Fruit fly (Drosophila melanogaster) whole organism, embryonic: ENCODE data around the gene Fur2.

ENCODE experiments used
- Aef1 ChIP-seq: fragments of 200-800 bp; sonication (Bioruptor generic); IDR thresholded peaks from 3 replicates; pipeline ENCODE4 v1.3.6; 2022; ENCODE audit warnings: missing biosample characterization, missing genetic modification characterization
- B-H2 ChIP-seq: fragments of 200-800 bp; sonication (Bioruptor generic); optimal IDR thresholded peaks from 2 replicates; lab custom pipeline; 2018; ENCODE audit warnings: missing biosample characterization, mild to moderate bottlenecking, missing genetic modification characterization
- Bgb ChIP-seq: fragments of 200-800 bp; sonication (Bioruptor generic); IDR thresholded peaks from 2 replicates; pipeline ENCODE4 v1.3.6; 2022; ENCODE audit warnings: missing biosample characterization, missing genetic modification characterization; ENCODE audit not compliant: partially characterized antibody
- CG1024 ChIP-seq: fragments of 200-800 bp; sonication (Bioruptor generic); IDR thresholded peaks from 2 replicates; pipeline ENCODE4 v1.3.6; 2022; ENCODE audit warnings: missing biosample characterization, missing genetic modification characterization
- CG10462 ChIP-seq: fragments of 200-800 bp; sonication (Bioruptor generic); optimal IDR thresholded peaks from 2 replicates; lab custom pipeline; 2016; ENCODE audit warnings: missing biosample characterization, missing genetic modification characterization
- CG10654 ChIP-seq: fragments of 200-800 bp; sonication (Bioruptor generic); optimal IDR thresholded peaks from 2 replicates; lab custom pipeline; 2016; ENCODE audit warnings: missing biosample characterization, missing genetic modification characterization
- CG11560 ChIP-seq: fragments of 200-800 bp; sonication (Bioruptor generic); IDR thresholded peaks from 3 replicates; pipeline ENCODE4 v1.3.6; 2022; ENCODE audit warnings: missing biosample characterization, missing genetic modification characterization
- CG12299 ChIP-seq: fragments of 200-800 bp; sonication (Bioruptor generic); optimal IDR thresholded peaks from 2 replicates; lab custom pipeline; 2018; ENCODE audit warnings: missing biosample characterization, mild to moderate bottlenecking, missing genetic modification characterization
- CG13287 ChIP-seq: fragments of 200-800 bp; sonication (Bioruptor generic); IDR thresholded peaks from 2 replicates; pipeline ENCODE4 v1.3.6; 2022; ENCODE audit warnings: missing biosample characterization, missing genetic modification characterization; ENCODE audit not compliant: partially characterized antibody
- CG13296 ChIP-seq: fragments of 200-800 bp; sonication (Bioruptor generic); optimal IDR thresholded peaks from 3 replicates; lab custom pipeline; 2018; ENCODE audit warnings: missing biosample characterization, mild to moderate bottlenecking, missing genetic modification characterization
- CG13775 ChIP-seq: fragments of 200-800 bp; sonication (Bioruptor generic); optimal IDR thresholded peaks from 3 replicates; lab custom pipeline; 2017; ENCODE audit warnings: missing biosample characterization, mild to moderate bottlenecking, missing genetic modification characterization
- CG13894 ChIP-seq: fragments of 200-800 bp; sonication (Bioruptor generic); optimal IDR thresholded peaks from 3 replicates; lab custom pipeline; 2018; ENCODE audit warnings: missing biosample characterization, mild to moderate bottlenecking, missing genetic modification characterization, moderate library complexity
- CG16813 ChIP-seq: fragments of 200-800 bp; sonication (Bioruptor generic); IDR thresholded peaks from 3 replicates; pipeline ENCODE4 v1.3.6; 2022; ENCODE audit warnings: missing biosample characterization, missing genetic modification characterization; ENCODE audit not compliant: partially characterized antibody
- CG17359 ChIP-seq: fragments of 200-800 bp; sonication (Bioruptor generic); optimal IDR thresholded peaks from 3 replicates; lab custom pipeline; 2018; ENCODE audit warnings: missing biosample characterization, mild to moderate bottlenecking, missing genetic modification characterization, moderate library complexity
- CG33213 ChIP-seq: fragments of 200-800 bp; sonication (Bioruptor generic); optimal IDR thresholded peaks from 3 replicates; lab custom pipeline; 2016; ENCODE audit warnings: missing biosample characterization, missing genetic modification characterization
- CG3995 ChIP-seq: fragments of 200-800 bp; sonication (Bioruptor generic); optimal IDR thresholded peaks from 3 replicates; lab custom pipeline; 2016; ENCODE audit warnings: missing biosample characterization, missing genetic modification characterization
- CG42726 ChIP-seq: fragments of 200-800 bp; sonication (Bioruptor generic); IDR thresholded peaks from 2 replicates; pipeline ENCODE4 v1.3.6; 2022; ENCODE audit warnings: missing biosample characterization, missing genetic modification characterization; ENCODE audit not compliant: partially characterized antibody
- CG4328 ChIP-seq: fragments of 200-800 bp; sonication (Bioruptor generic); optimal IDR thresholded peaks from 3 replicates; lab custom pipeline; 2017; ENCODE audit warnings: missing biosample characterization, missing genetic modification reagents, missing genetic modification characterization
- CG5953 ChIP-seq: fragments of 200-800 bp; sonication (Bioruptor generic); IDR thresholded peaks from 2 replicates; pipeline ENCODE4 v1.3.6; 2022; ENCODE audit warnings: missing biosample characterization, missing genetic modification characterization
- CG8478 ChIP-seq: fragments of >200 bp; optimal IDR thresholded peaks from 2 replicates; lab custom pipeline; 2018
- CG9609 ChIP-seq: fragments of 200-800 bp; sonication (Bioruptor generic); optimal IDR thresholded peaks from 3 replicates; lab custom pipeline; 2016; ENCODE audit warnings: missing biosample characterization, missing genetic modification characterization
- CG9876 ChIP-seq: fragments of 200-800 bp; sonication (Bioruptor generic); optimal IDR thresholded peaks from 2 replicates; lab custom pipeline; 2016; ENCODE audit warnings: missing biosample characterization, missing genetic modification characterization
- CG9932 ChIP-seq: fragments of 200-800 bp; sonication (Bioruptor generic); IDR thresholded peaks from 2 replicates; pipeline ENCODE4 v1.3.6; 2022; ENCODE audit warnings: missing biosample characterization, missing genetic modification characterization
- CrebB ChIP-seq: fragments of 200-800 bp; sonication (Bioruptor generic); optimal IDR thresholded peaks from 3 replicates; lab custom pipeline; 2018; ENCODE audit warnings: missing biosample characterization, mild to moderate bottlenecking, missing genetic modification characterization
- Dad ChIP-seq: fragments of 200-800 bp; sonication (Bioruptor generic); optimal IDR thresholded peaks from 3 replicates; lab custom pipeline; 2016; ENCODE audit warnings: missing biosample characterization, missing genetic modification characterization
- Dbx ChIP-seq: fragments of 200-800 bp; sonication (Bioruptor generic); IDR thresholded peaks from 3 replicates; pipeline ENCODE4 v1.3.6; 2022; ENCODE audit warnings: missing biosample characterization, missing genetic modification characterization
- ERR ChIP-seq: fragments of 200-800 bp; sonication (Bioruptor generic); optimal IDR thresholded peaks from 2 replicates; lab custom pipeline; 2016; ENCODE audit warnings: missing biosample characterization, missing genetic modification characterization
- Ets97D ChIP-seq: fragments of 200-800 bp; sonication (Bioruptor generic); optimal IDR thresholded peaks from 3 replicates; lab custom pipeline; 2016; ENCODE audit warnings: missing biosample characterization, missing genetic modification characterization
- H2.0 ChIP-seq: fragments of 200-800 bp; sonication (Bioruptor generic); IDR thresholded peaks from 2 replicates; pipeline ENCODE4 v1.3.6; 2022; ENCODE audit warnings: missing biosample characterization, missing genetic modification characterization
- Hand ChIP-seq: fragments of 200-800 bp; sonication (Bioruptor generic); optimal IDR thresholded peaks from 2 replicates; lab custom pipeline; 2017; ENCODE audit warnings: mild to moderate bottlenecking, missing biosample characterization, missing genetic modification reagents, missing genetic modification characterization
- Hr51 ChIP-seq, 2 experiments: fragments of 200-800 bp; sonication (Bioruptor generic); optimal IDR thresholded peaks; 2 replicates in 1 of 2; 3 replicates in 1 of 2; lab custom pipeline; 2016 to 2018; ENCODE audit warnings: missing biosample characterization in 2 of 2, missing genetic modification characterization in 2 of 2, mild to moderate bottlenecking in 1 of 2, moderate library complexity in 1 of 2
- MESR4 ChIP-seq: fragments of 200-800 bp; sonication (Bioruptor generic); optimal IDR thresholded peaks from 2 replicates; lab custom pipeline; 2018; ENCODE audit warnings: missing biosample characterization, mild to moderate bottlenecking, missing genetic modification characterization, moderate library complexity
- Neu2 ChIP-seq: fragments of 200-800 bp; sonication (Bioruptor generic); optimal IDR thresholded peaks from 3 replicates; lab custom pipeline; 2016; ENCODE audit warnings: missing biosample characterization, missing genetic modification characterization, borderline replicate concordance
- Pdp1 ChIP-seq, 2 experiments: fragments of 200-800 bp; sonication (Bioruptor generic); optimal IDR thresholded peaks; 3 replicates each; lab custom pipeline; 2016; ENCODE audit warnings: missing biosample characterization in 2 of 2, missing genetic modification characterization in 2 of 2, mild to moderate bottlenecking in 1 of 2, moderate library complexity in 1 of 2
- Sry-δ ChIP-seq: fragments of 200-800 bp; sonication (Bioruptor generic); optimal IDR thresholded peaks from 2 replicates; lab custom pipeline; 2016; ENCODE audit warnings: missing biosample characterization, missing genetic modification characterization
- Vsx1 ChIP-seq: fragments of 200-800 bp; sonication (Bioruptor generic); optimal IDR thresholded peaks from 2 replicates; lab custom pipeline; 2017; ENCODE audit warnings: missing biosample characterization, mild to moderate bottlenecking, missing genetic modification characterization, missing genetic modification reagents
- dimm ChIP-seq: fragments of 200-800 bp; sonication (Bioruptor generic); IDR thresholded peaks from 2 replicates; pipeline ENCODE4 v1.3.6; 2022; ENCODE audit warnings: missing biosample characterization, missing genetic modification characterization
- dysf ChIP-seq: fragments of 200-800 bp; sonication (Bioruptor generic); IDR thresholded peaks from 3 replicates; pipeline ENCODE4 v1.3.6; 2022; ENCODE audit warnings: missing biosample characterization, missing genetic modification characterization
- gfzf ChIP-seq: fragments of 200-800 bp; sonication (Bioruptor generic); optimal IDR thresholded peaks from 2 replicates; lab custom pipeline; 2016; ENCODE audit warnings: missing biosample characterization, mild to moderate bottlenecking, missing genetic modification characterization, moderate library complexity
- hbn ChIP-seq: fragments of 200-800 bp; sonication (Bioruptor generic); IDR thresholded peaks from 2 replicates; pipeline ENCODE4 v1.3.6; 2022; ENCODE audit warnings: missing biosample characterization, missing genetic modification characterization; ENCODE audit not compliant: partially characterized antibody
- insv ChIP-seq, 2 experiments: fragments of 200-800 bp; sonication (Bioruptor generic); optimal IDR thresholded peaks; 3 replicates each; lab custom pipeline; 2016 to 2018; ENCODE audit warnings: missing biosample characterization in 2 of 2, missing genetic modification characterization in 2 of 2
- pfk ChIP-seq: fragments of 200-800 bp; sonication (Bioruptor generic); optimal IDR thresholded peaks from 2 replicates; lab custom pipeline; 2018; ENCODE audit warnings: missing biosample characterization, mild to moderate bottlenecking, missing genetic modification characterization, moderate library complexity
- psq ChIP-seq: fragments of 200-800 bp; sonication (Bioruptor generic); optimal IDR thresholded peaks from 2 replicates; lab custom pipeline; 2017; ENCODE audit warnings: missing biosample characterization, missing genetic modification characterization
- pzg ChIP-seq: fragments of 200-800 bp; sonication (Bioruptor generic); optimal IDR thresholded peaks from 3 replicates; lab custom pipeline; 2018; ENCODE audit warnings: missing biosample characterization, mild to moderate bottlenecking, missing genetic modification characterization, moderate library complexity
- schlank ChIP-seq: fragments of 200-800 bp; sonication (Bioruptor generic); optimal IDR thresholded peaks from 2 replicates; lab custom pipeline; 2018; ENCODE audit warnings: missing biosample characterization, mild to moderate bottlenecking, missing genetic modification characterization
- seq ChIP-seq: fragments of 200-800 bp; sonication (Bioruptor generic); IDR thresholded peaks from 2 replicates; pipeline ENCODE4 v1.3.6; 2022; ENCODE audit warnings: missing biosample characterization, missing genetic modification characterization
- stwl ChIP-seq: fragments of 200-800 bp; sonication (Bioruptor generic); optimal IDR thresholded peaks from 3 replicates; lab custom pipeline; 2018; ENCODE audit warnings: missing biosample characterization, mild to moderate bottlenecking, missing genetic modification characterization, moderate library complexity
- tin ChIP-seq: fragments of 200-800 bp; sonication (Bioruptor generic); optimal IDR thresholded peaks from 3 replicates; lab custom pipeline; 2016; ENCODE audit warnings: missing biosample characterization, missing genetic modification characterization
- wek ChIP-seq: fragments of 200-800 bp; sonication (Bioruptor generic); optimal IDR thresholded peaks from 3 replicates; lab custom pipeline; 2018; ENCODE audit warnings: missing biosample characterization, mild to moderate bottlenecking, missing genetic modification characterization, moderate library complexity

Gene Fur2

DNA sequence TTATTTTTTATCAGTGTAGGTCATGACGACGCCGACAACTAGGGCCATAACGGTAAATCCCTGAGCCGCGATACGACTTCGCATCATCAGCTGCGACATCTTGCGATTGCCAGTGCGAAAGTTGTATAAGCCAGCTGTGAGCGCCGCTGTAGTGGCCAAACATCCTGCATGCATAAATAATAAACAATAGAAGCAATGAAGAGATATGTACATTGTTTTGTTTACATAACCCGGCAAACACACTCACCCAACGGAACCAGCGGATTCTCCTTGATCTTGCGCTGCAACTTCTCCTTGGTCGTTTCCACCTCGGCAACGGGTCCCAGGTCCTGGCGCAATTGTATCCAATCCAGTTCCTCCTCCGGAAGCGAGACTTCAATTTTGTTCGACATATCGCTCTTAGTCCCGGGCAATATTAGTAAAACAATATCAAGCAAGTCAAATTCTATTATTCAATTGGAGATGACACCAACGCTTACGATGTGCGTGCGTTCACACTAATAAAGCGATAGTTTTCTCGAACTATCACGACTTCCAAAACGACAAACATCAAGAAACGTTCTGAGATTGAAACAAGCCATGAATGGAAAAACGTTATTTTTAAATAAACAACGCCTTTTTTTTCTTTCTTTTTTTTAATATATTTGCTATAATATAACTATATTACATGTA, 41.2 kb upstream of the Fur2 start (continued):
- TF ChIP-seq wek (GFP tag; lab: Kevin White, UChicago) (peak; percentile 2), CG9932 (GFP tag; lab: Robert Waterston, UW) (peak; percentile 69), CG10654 (GFP tag; lab: Kevin White, UChicago) (no peak), Vsx1 (no peak), B-H2 (peak; percentile 24), Bgb (peak; percentile 89), psq (no peak), pfk (GFP tag; lab: Kevin White, UChicago) (peak; percentile 95), CG16813 (GFP tag; lab: Robert Waterston, UW) (peak; percentile 86), Pdp1 (GFP tag; optimal IDR thresholded peaks at IDR 0.05; lab: Kevin White, UChicago) (peak in 1 of 2 experiments; percentile 88), CG9609 (GFP tag; lab: Kevin White, UChicago) (no peak), Hr51 (GFP tag; optimal IDR thresholded peaks at IDR 0.05; lab: Kevin White, UChicago) (no peak), Dbx (GFP tag; lab: Robert Waterston, UW) (0 out of 3 replicates have a peak, but pooled peaks have one; percentile 19), CG8478 (lab: Kevin White, UChicago) (no peak), stwl (peak; percentile 15), CrebB (tag; lab: Kevin White, UChicago) (no peak), CG4328 (GFP tag; lab: Kevin White, UChicago) (no peak), tin (GFP tag; lab: Kevin White, UChicago) (no peak), pzg (GFP tag; lab: Kevin White, UChicago) (peak; percentile 58), schlank (tag; lab: Kevin White, UChicago) (no peak), dysf (GFP tag; lab: Robert Waterston, UW) (no peak), H2.0 (GFP tag; lab: Robert Waterston, UW) (no peak), CG33213 (GFP tag; lab: Kevin White, UChicago) (no peak), CG13296 (no peak), CG13894 (no peak), Ets97D (GFP tag; lab: Kevin White, UChicago) (peak; percentile 19), Dad (GFP tag; lab: Kevin White, UChicago) (no peak), CG10462 (GFP tag; lab: Kevin White, UChicago) (no peak), Aef1 (GFP tag; lab: Robert Waterston, UW) (no peak), CG11560 (tag; lab: Robert Waterston, UW) (no peak), CG17359 (tag; lab: Kevin White, UChicago) (no peak), seq (no peak), CG42726 (GFP tag; lab: Robert Waterston, UW) (peak; percentile 89; the same call in 1 of the 2 replicates), insv (GFP tag; optimal IDR thresholded peaks at IDR 0.05; lab: Kevin White, UChicago) (no peak), ERR (GFP tag; lab: Kevin White, UChicago) (no peak), CG5953 (GFP tag; lab: Robert Waterston, UW) (no peak), CG12299 (tag; lab: Kevin White, UChicago) (no peak), dimm (no peak), CG1024 (GFP tag; lab: Robert Waterston, UW) (0 out of 2 replicates have a peak, but pooled peaks have one; percentile 10), CG9876 (no peak), gfzf (peak; percentile 51), Sry-δ (GFP tag; lab: Kevin White, UChicago) (peak; percentile 89), Hand (GFP tag; lab: Kevin White, UChicago) (no peak), CG3995 (GFP tag; lab: Kevin White, UChicago) (peak; percentile 95), Neu2 (GFP tag; lab: Kevin White, UChicago) (no peak), MESR4 (GFP tag; lab: Kevin White, UChicago) (peak; percentile 63), hbn (GFP tag; lab: Robert Waterston, UW) (peak; percentile 72), CG13775 (GFP tag; lab: Kevin White, UChicago) (no peak), CG13287 (GFP tag; lab: Robert Waterston, UW) (peak; percentile 84)
